Worm (Caenorhabditis elegans): ENCODE measurements around the gene zipt-3.

DNA sequence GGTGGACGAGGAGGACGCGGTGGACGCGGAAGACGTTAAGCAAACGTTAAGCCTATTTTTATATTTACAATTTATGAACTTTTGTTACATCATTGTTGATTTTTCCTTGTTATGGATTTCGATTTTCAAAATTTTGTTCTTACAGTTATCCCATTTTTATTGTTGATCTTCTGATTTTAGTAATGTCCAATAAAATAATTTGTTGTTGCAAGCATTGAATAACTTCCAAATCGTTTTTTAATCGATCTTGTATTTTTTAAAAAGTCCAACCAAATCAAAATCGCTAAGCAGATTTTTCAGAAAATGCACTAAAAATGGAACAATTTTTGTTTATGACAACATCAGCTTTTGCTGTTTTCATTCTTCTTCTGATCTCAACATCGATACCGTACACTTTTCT lies at the start of gene zipt-3:
- TF ChIP-seq him-1 (tag; optimal IDR thresholded peaks at IDR 0.05), result no peak
- TF ChIP-seq W03F9.2 (tag; optimal IDR thresholded peaks at IDR 0.05), result no peak
- no peak for TF ChIP-seq dao-5 (tag; optimal IDR thresholded peaks at IDR 0.05)
